Worm (Caenorhabditis elegans): ENCODE data around the gene K03B8.8.

Gene K03B8.8

ce11 chrV:11415059-11415458 lies 4.3 kb upstream of the K03B8.8 start, which contains the start of gene deg-3:
Gene deg-3 (minus strand): TSS chrV:11415159.
- no peak for TF ChIP-seq zfp-3 (GFP tag; conservative IDR thresholded peaks at IDR 0.05)
- TF ChIP-seq ces-1 (GFP tag; optimal IDR thresholded peaks at IDR 0.05) = no peak
- TF ChIP-seq ceh-62 (tag; optimal IDR thresholded peaks at IDR 0.05) = no peak
- TF ChIP-seq spr-1 (tag; optimal IDR thresholded peaks at IDR 0.05) = no peak
- TF ChIP-seq hif-1 (tag; optimal IDR thresholded peaks at IDR 0.05) = no peak
- no peak for TF ChIP-seq dve-1 (tag; optimal IDR thresholded peaks at IDR 0.05; ENCODE audit: insufficient read depth)
- no peak for TF ChIP-seq hlh-11 (tag; optimal IDR thresholded peaks at IDR 0.05)
- TF ChIP-seq nhr-42 (GFP tag; IDR thresholded peaks at IDR 0.05) = no peak
- no peak for TF ChIP-seq snpc-1.2 (GFP tag; IDR thresholded peaks at IDR 0.05)
- no peak for TF ChIP-seq arid-1 (GFP tag; conservative IDR thresholded peaks at IDR 0.05)
- no peak for TF ChIP-seq set-16 (GFP tag; IDR thresholded peaks at IDR 0.05)
- TF ChIP-seq saeg-2 (GFP tag; IDR thresholded peaks at IDR 0.05) = no peak
- no peak for TF ChIP-seq madf-5 (GFP tag; IDR thresholded peaks at IDR 0.05)
- no peak for TF ChIP-seq cey-2 (tag; optimal IDR thresholded peaks at IDR 0.05; ENCODE audit: borderline replicate concordance, insufficient read depth)
- no peak for TF ChIP-seq T20F7.1 (GFP tag; optimal IDR thresholded peaks at IDR 0.05)
- no peak for TF ChIP-seq aly-2 (tag; optimal IDR thresholded peaks at IDR 0.05)
- no peak for TF ChIP-seq tra-1 (GFP tag; IDR thresholded peaks at IDR 0.05)
- no peak for TF ChIP-seq dmd-6 (GFP tag; IDR thresholded peaks at IDR 0.05)

- TF ChIP-seq ceh-20 (GFP tag; IDR thresholded peaks at IDR 0.05) = peak; percentile 49; the same call in 1 of the 2 replicates
- 0 out of 2 replicates have a peak, but pooled peaks have one; percentile 18 for TF ChIP-seq ceh-44 (GFP tag; IDR thresholded peaks at IDR 0.05)
- TF ChIP-seq lin-1 (GFP tag; IDR thresholded peaks at IDR 0.05) = peak; percentile 42; the same call in 1 of the 2 replicates
- TF ChIP-seq daf-12 (tag; optimal IDR thresholded peaks at IDR 0.05) = no peak
- TF ChIP-seq hif-1 (tag; optimal IDR thresholded peaks at IDR 0.05) = peak in 1 of 2 experiments; percentile 38
- TF ChIP-seq hmg-1.1 (GFP tag; IDR thresholded peaks at IDR 0.05) = peak; percentile 71
- TF ChIP-seq mdl-1 (tag; optimal IDR thresholded peaks at IDR 0.05) = no peak
- no peak for TF ChIP-seq duxl-1 (tag; optimal IDR thresholded peaks at IDR 0.05; ENCODE audit: poor library complexity)
- no peak for TF ChIP-seq unc-39 (tag; optimal IDR thresholded peaks at IDR 0.05)
- TF ChIP-seq snpc-1.2 (GFP tag; IDR thresholded peaks at IDR 0.05) = peak; percentile 77; the same call in 1 of the 2 replicates
- no peak for TF ChIP-seq ctbp-1 (GFP tag; IDR thresholded peaks at IDR 0.05)
- peak; percentile 69 for TF ChIP-seq mes-2 (tag; optimal IDR thresholded peaks at IDR 0.05; ENCODE audit: poor library complexity, severe bottlenecking)
- TF ChIP-seq Y48G9A.11 (GFP tag; IDR thresholded peaks at IDR 0.05) = 0 out of 2 replicates have a peak, but pooled peaks have one; percentile 22
- TF ChIP-seq ceh-28 (tag; optimal IDR thresholded peaks at IDR 0.05) = no peak
- TF ChIP-seq dpl-1 (GFP tag; optimal IDR thresholded peaks at IDR 0.05) = peak; percentile 6
- TF ChIP-seq nhr-111 (GFP tag; optimal IDR thresholded peaks at IDR 0.05) = no peak
- peak; percentile 54 for TF ChIP-seq nhr-28 (tag; optimal IDR thresholded peaks at IDR 0.05)
- no peak for TF ChIP-seq mep-1 (tag; optimal IDR thresholded peaks at IDR 0.05)
- no peak for TF ChIP-seq F26F4.8 (GFP tag; conservative IDR thresholded peaks at IDR 0.05)
- no peak for TF ChIP-seq spr-3 (GFP tag; optimal IDR thresholded peaks at IDR 0.05)
- TF ChIP-seq fkh-10 (GFP tag; optimal IDR thresholded peaks at IDR 0.05) = no peak
- TF ChIP-seq mxl-3 (GFP tag; optimal IDR thresholded peaks at IDR 0.05) = peak; percentile 51
- peak; percentile 69 for TF ChIP-seq hlh-30 (tag; optimal IDR thresholded peaks at IDR 0.05; ENCODE audit: insufficient read depth)
- peak; percentile 64 for TF ChIP-seq vab-7 (GFP tag; IDR thresholded peaks at IDR 0.05)
- TF ChIP-seq F44E2.7 (GFP tag; IDR thresholded peaks at IDR 0.05) = 0 out of 2 replicates have a peak, but pooled peaks have one; percentile 52
- TF ChIP-seq daf-16 (GFP tag; optimal IDR thresholded peaks at IDR 0.05) = peak in 1 of 2 experiments; percentile 53
- no peak for TF ChIP-seq daf-16 (tag; optimal IDR thresholded peaks at IDR 0.05)
- peak; percentile 70; the same call in 1 of the 2 replicates for TF ChIP-seq zfp-3 (GFP tag; conservative IDR thresholded peaks at IDR 0.05)
- TF ChIP-seq mxl-2 (GFP tag; conservative IDR thresholded peaks at IDR 0.05) = no peak
- TF ChIP-seq lim-7 (GFP tag; IDR thresholded peaks at IDR 0.05) = peak; percentile 75
- peak; percentile 77 for TF ChIP-seq hlh-11 (tag; optimal IDR thresholded peaks at IDR 0.05)
- TF ChIP-seq madf-9 (GFP tag; conservative IDR thresholded peaks at IDR 0.05) = peak; percentile 45; the same call in 1 of the 2 replicates
- TF ChIP-seq T20F7.1 (GFP tag; optimal IDR thresholded peaks at IDR 0.05) = peak; percentile 17
- TF ChIP-seq saeg-2 (GFP tag; IDR thresholded peaks at IDR 0.05) = 0 out of 2 replicates have a peak, but pooled peaks have one; percentile 38
- TF ChIP-seq pqm-1 (tag; optimal IDR thresholded peaks at IDR 0.05) = peak; percentile 36
- TF ChIP-seq gei-8 (GFP tag; optimal IDR thresholded peaks at IDR 0.05) = peak; percentile 27
These were observed 1.3 kb upstream of the K03B8.8 start for ce11 chrV:11412125-11412524.

Data from whole organism, L4 larva.